Fruit fly (Drosophila melanogaster) Kc167 (cell line): ENCODE data around the gene CG18284.

ENCODE experiments used
- Sin3A ChIP-seq: fragments of >200 bp; optimal IDR thresholded peaks from 2 replicates; lab custom pipeline; 2018; ENCODE audit warnings: missing external identifiers
- h ChIP-seq: fragments of >200 bp; optimal IDR thresholded peaks from 3 replicates; lab custom pipeline; 2018; ENCODE audit warnings: missing external identifiers
- insv ChIP-seq: fragments of >200 bp; optimal IDR thresholded peaks from 3 replicates; lab custom pipeline; 2018; ENCODE audit warnings: missing external identifiers
- psq ChIP-seq: fragments of >200 bp; optimal IDR thresholded peaks from 2 replicates; lab custom pipeline; 2017; ENCODE audit warnings: missing external identifiers
- ttk ChIP-seq: sonication (Bioruptor generic); optimal IDR thresholded peaks from 2 replicates; lab custom pipeline; 2017; ENCODE audit warnings: missing external identifiers

- TF ChIP-seq h (lab: Kevin White, UChicago) (no peak), ttk (lab: Kevin White, UChicago) (no peak), Sin3A (lab: Kevin White, UChicago) (no peak), psq (lab: Kevin White, UChicago) (no peak), insv (no peak)
These were observed 44.0 kb downstream of the CG18284 start for dm6 chr2L:10687794-10688185.
